Fruit fly (Drosophila melanogaster) whole organism, adult: Measurements from ENCODE around the gene wg.

Experiments used
- CG11617 ChIP-seq: fragments of 200-800 bp; sonication (Bioruptor generic); optimal IDR thresholded peaks from 2 replicates; lab custom pipeline; 2017; ENCODE audit warnings: mild to moderate bottlenecking, missing biosample characterization, missing genetic modification reagents, missing genetic modification characterization
- CG12768 ChIP-seq: fragments of 200-800 bp; sonication (Bioruptor generic); optimal IDR thresholded peaks from 2 replicates; lab custom pipeline; 2017; ENCODE audit warnings: missing biosample characterization, missing genetic modification characterization, mild to moderate bottlenecking, moderate library complexity, missing genetic modification reagents
- CG14711 ChIP-seq: fragments of 200-800 bp; sonication (Bioruptor generic); optimal IDR thresholded peaks from 2 replicates; lab custom pipeline; 2018; ENCODE audit warnings: missing biosample characterization, mild to moderate bottlenecking, missing genetic modification characterization, moderate library complexity
- CG1620 ChIP-seq: fragments of 200-800 bp; sonication (Bioruptor generic); optimal IDR thresholded peaks from 2 replicates; lab custom pipeline; 2016; ENCODE audit warnings: missing biosample characterization, missing genetic modification characterization
- CG5204 ChIP-seq: fragments of 200-800 bp; sonication (Bioruptor generic); optimal IDR thresholded peaks from 2 replicates; lab custom pipeline; 2016; ENCODE audit warnings: missing biosample characterization, missing genetic modification characterization
- CG7045 ChIP-seq: fragments of 200-800 bp; sonication (Bioruptor generic); optimal IDR thresholded peaks from 2 replicates; lab custom pipeline; 2017; ENCODE audit warnings: missing biosample characterization, mild to moderate bottlenecking, missing genetic modification characterization
- Crg-1 ChIP-seq: fragments of 200-800 bp; sonication (Bioruptor generic); optimal IDR thresholded peaks from 2 replicates; lab custom pipeline; 2016; ENCODE audit warnings: missing biosample characterization, missing genetic modification characterization
- Hr96 ChIP-seq: fragments of 200-800 bp; sonication (Bioruptor generic); optimal IDR thresholded peaks from 2 replicates; lab custom pipeline; 2016; ENCODE audit warnings: missing biosample characterization, missing genetic modification characterization
- Mnt ChIP-seq: fragments of 200-800 bp; sonication (Bioruptor generic); optimal IDR thresholded peaks from 2 replicates; lab custom pipeline; 2016; ENCODE audit warnings: missing biosample characterization, mild to moderate bottlenecking, missing genetic modification characterization
- cic ChIP-seq: fragments of 200-800 bp; sonication (Bioruptor generic); optimal IDR thresholded peaks from 2 replicates; lab custom pipeline; 2017; ENCODE audit warnings: missing biosample characterization, mild to moderate bottlenecking, missing genetic modification characterization, moderate library complexity
- kay ChIP-seq: fragments of 200-800 bp; sonication (Bioruptor generic); peaks from one replicate; lab custom pipeline; 2016; ENCODE audit warnings: missing biosample characterization, missing genetic modification characterization, borderline replicate concordance

DNA sequence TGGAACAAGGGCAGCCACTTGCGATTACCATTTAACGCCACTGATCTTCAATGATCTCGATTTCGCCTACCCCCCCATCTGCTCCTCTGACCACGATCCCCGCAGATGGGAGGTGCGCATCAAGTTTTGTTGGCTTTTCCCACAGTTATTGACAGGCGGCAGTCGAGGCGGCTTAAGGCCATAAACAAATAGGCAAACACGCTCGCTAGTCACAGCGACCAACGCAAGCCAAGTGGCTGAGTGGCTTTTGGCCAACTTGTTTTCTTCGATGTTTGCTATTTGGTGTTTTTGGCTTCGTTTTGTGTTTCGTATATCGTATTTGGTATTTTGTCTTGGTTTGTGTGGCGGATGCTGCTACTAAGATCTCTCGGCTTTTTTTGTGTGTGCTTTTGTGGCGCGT, 5.5 kb upstream of the wg start:
- TF ChIP-seq Crg-1 (GFP tag; lab: Kevin White, UChicago) (no peak), Mnt (GFP tag; lab: Kevin White, UChicago) (no peak), CG7045 (GFP tag; lab: Kevin White, UChicago) (no peak), CG11617 (GFP tag; lab: Kevin White, UChicago) (no peak), kay (no peak), CG14711 (no peak), CG5204 (GFP tag; lab: Kevin White, UChicago) (no peak), Hr96 (GFP tag; lab: Kevin White, UChicago) (no peak), CG12768 (GFP tag; lab: Kevin White, UChicago) (no peak), CG1620 (GFP tag; lab: Kevin White, UChicago) (no peak), cic (GFP tag; lab: Kevin White, UChicago) (no peak)
